Worm (Caenorhabditis elegans) whole organism, L1 larva: ENCODE measurements around the gene clec-208.

Experiments
- C16A3.4 ChIP-seq: fragments of 150-350 bp; optimal IDR thresholded peaks from 2 replicates; lab custom pipeline; 2014; ENCODE audit warnings: missing biosample characterization, missing genetic modification characterization
- C34B4.2 ChIP-seq: sonication (generic microtip); optimal IDR thresholded peaks from 2 replicates; lab custom pipeline; 2017; ENCODE audit warnings: mild to moderate bottlenecking, missing genetic modification characterization, missing compliant biosample characterization
- Y116A8C.19 ChIP-seq: sonication (generic microtip); optimal IDR thresholded peaks from 2 replicates; lab custom pipeline; 2016; ENCODE audit warnings: missing compliant biosample characterization, missing genetic modification characterization, borderline replicate concordance
- blmp-1 ChIP-seq: fragments of 150-350 bp; optimal IDR thresholded peaks from 2 replicates; lab custom pipeline; 2014; ENCODE audit warnings: missing biosample characterization, missing genetic modification characterization
- ceh-8 ChIP-seq: fragments of 200-800 bp; sonication (Bioruptor generic); optimal IDR thresholded peaks from 2 replicates; lab custom pipeline; 2018; ENCODE audit warnings: mild to moderate bottlenecking, missing genetic modification characterization, moderate library complexity, missing compliant biosample characterization
- ceh-88 ChIP-seq: fragments of 200-800 bp; sonication (Bioruptor generic); IDR thresholded peaks from 2 replicates; pipeline ENCODE4 v1.3.6; 2022; ENCODE audit warnings: missing genetic modification characterization, missing compliant biosample characterization
- dpl-1 ChIP-seq, 3 experiments: fragments of 150-350 bp in 2 of 3; sonication (generic microtip) in 1 of 3; optimal IDR thresholded peaks; 2 replicates each; lab custom pipeline; 2014 to 2017; ENCODE audit warnings: missing biosample characterization in 3 of 3, missing genetic modification characterization in 3 of 3, missing genetic modification reagents in 3 of 3
- efl-1 ChIP-seq, 4 experiments: fragments of 150-350 bp; optimal IDR thresholded peaks in 3 of 4; peaks in 1 of 4; 1 replicate in 1 of 4; 2 replicates in 3 of 4; lab custom pipeline; 2014; ENCODE audit warnings: missing biosample characterization in 2 of 4, missing genetic modification characterization in 2 of 4, missing genetic modification reagents in 2 of 4
- elt-2 ChIP-seq: sonication (generic microtip); optimal IDR thresholded peaks from 2 replicates; lab custom pipeline; 2016; ENCODE audit warnings: missing genetic modification characterization, mild to moderate bottlenecking, inconsistent platforms, missing compliant biosample characterization, missing genetic modification reagents
- elt-3 ChIP-seq, 6 experiments: fragments of 150-350 bp in 1 of 6; sonication (generic microtip); optimal IDR thresholded peaks; 2 replicates each; lab custom pipeline; 2017 to 2018; ENCODE audit warnings: missing biosample characterization in 6 of 6, missing genetic modification characterization in 6 of 6, inconsistent platforms in 1 of 6
- fkh-8 ChIP-seq: sonication (generic microtip); optimal IDR thresholded peaks from 2 replicates; lab custom pipeline; 2016; ENCODE audit warnings: mild to moderate bottlenecking, missing genetic modification characterization, missing compliant biosample characterization
- lin-15B ChIP-seq: fragments of 150-350 bp; sonication (generic microtip); optimal IDR thresholded peaks from 3 replicates; lab custom pipeline; 2014; ENCODE audit warnings: missing biosample characterization, missing genetic modification characterization
- lsy-2 ChIP-seq, 2 experiments: fragments of 150-350 bp; optimal IDR thresholded peaks; 2 replicates each; lab custom pipeline; 2014; ENCODE audit warnings: missing biosample characterization in 2 of 2, missing genetic modification characterization in 2 of 2
- mab-9 ChIP-seq: fragments of 200-800 bp; sonication (Bioruptor generic); IDR thresholded peaks from 2 replicates; pipeline ENCODE4 v1.3.6; 2022; ENCODE audit warnings: missing genetic modification reagents, missing genetic modification characterization, missing compliant biosample characterization
- nhr-20 ChIP-seq: sonication (generic microtip); optimal IDR thresholded peaks from 2 replicates; lab custom pipeline; 2016; ENCODE audit warnings: mild to moderate bottlenecking, missing genetic modification characterization, missing compliant biosample characterization
- nhr-237 ChIP-seq: fragments of 150-350 bp; optimal IDR thresholded peaks from 2 replicates; lab custom pipeline; 2014; ENCODE audit warnings: missing biosample characterization, missing genetic modification characterization
- nhr-47 ChIP-seq: sonication (generic microtip); optimal IDR thresholded peaks from 2 replicates; lab custom pipeline; 2016; ENCODE audit warnings: mild to moderate bottlenecking, missing genetic modification characterization, moderate library complexity, missing compliant biosample characterization
- nhr-71 ChIP-seq: sonication (generic microtip); optimal IDR thresholded peaks from 2 replicates; lab custom pipeline; 2016; ENCODE audit warnings: mild to moderate bottlenecking, missing genetic modification characterization, moderate library complexity, missing compliant biosample characterization
- nhr-85 ChIP-seq: sonication (generic microtip); peaks from one replicate; lab custom pipeline; 2016; ENCODE audit warnings: missing genetic modification characterization, inconsistent platforms, missing compliant biosample characterization
- pag-3 ChIP-seq: sonication (generic microtip); optimal IDR thresholded peaks from 2 replicates; lab custom pipeline; 2017; ENCODE audit warnings: missing genetic modification characterization, mild to moderate bottlenecking, missing compliant biosample characterization, antibody characterized with exemption, borderline replicate concordance; ENCODE audit not compliant: insufficient read depth
- rnt-1 ChIP-seq: sonication (generic microtip); optimal IDR thresholded peaks from 2 replicates; lab custom pipeline; 2016; ENCODE audit warnings: mild to moderate bottlenecking, missing genetic modification characterization, moderate library complexity, missing compliant biosample characterization
- skn-1 ChIP-seq: fragments of 150-350 bp; optimal IDR thresholded peaks from 2 replicates; lab custom pipeline; 2014; ENCODE audit warnings: missing biosample characterization, missing genetic modification characterization
- sox-4 ChIP-seq: sonication (generic microtip); optimal IDR thresholded peaks from 2 replicates; lab custom pipeline; 2016; ENCODE audit warnings: missing genetic modification characterization, missing compliant biosample characterization
- tbx-2 ChIP-seq: sonication (generic microtip); optimal IDR thresholded peaks from 2 replicates; lab custom pipeline; 2016; ENCODE audit warnings: missing genetic modification characterization, missing compliant biosample characterization
- tlp-1 ChIP-seq: fragments of 150-350 bp; optimal IDR thresholded peaks from 2 replicates; lab custom pipeline; 2014; ENCODE audit warnings: missing biosample characterization, missing genetic modification characterization
- unc-86 ChIP-seq: sonication (generic microtip); optimal IDR thresholded peaks from 2 replicates; lab custom pipeline; 2016; ENCODE audit warnings: missing genetic modification characterization, missing compliant biosample characterization
- zip-4 ChIP-seq: fragments of 200-800 bp; sonication (Bioruptor generic); optimal IDR thresholded peaks from 2 replicates; lab custom pipeline; 2018; ENCODE audit warnings: mild to moderate bottlenecking, missing genetic modification characterization, moderate library complexity, missing compliant biosample characterization
- ztf-11 ChIP-seq, 2 experiments: sonication (generic microtip); optimal IDR thresholded peaks; 2 replicates each; lab custom pipeline; 2016 to 2017; ENCODE audit warnings: missing genetic modification characterization in 2 of 2, missing biosample characterization in 1 of 2, missing compliant biosample characterization in 1 of 2
- ztf-4 ChIP-seq: fragments of 150-350 bp; optimal IDR thresholded peaks from 2 replicates; lab custom pipeline; 2014; ENCODE audit warnings: missing biosample characterization, missing genetic modification characterization

clec-208 gene

DNA sequence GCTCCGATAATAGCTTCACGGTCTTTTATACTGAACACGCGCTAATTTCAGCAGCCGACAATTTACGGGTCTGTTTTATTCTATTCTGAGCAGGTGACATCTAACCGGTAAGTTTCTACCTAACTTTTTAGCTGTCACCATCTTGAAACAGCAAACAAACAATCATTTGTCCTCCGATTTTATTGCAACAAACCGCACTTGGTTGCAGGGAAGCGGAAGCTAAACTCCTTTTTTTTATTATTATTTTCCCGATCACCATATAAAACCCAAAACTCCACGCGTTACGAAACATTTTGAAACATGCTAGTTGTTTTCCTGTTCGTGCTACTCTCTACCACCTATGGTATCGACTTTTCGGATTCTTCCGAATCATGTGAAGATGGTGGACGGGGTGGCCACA is at the start of gene clec-208:
TSS of gene clec-208 (plus strand) at position 301 of the 400 bp plus-strand sequence.
- TF ChIP-seq ztf-11 (tag; optimal IDR thresholded peaks at IDR 0.05; lab: Kevin White, UChicago), result no peak
- TF ChIP-seq tlp-1 (tag; lab: Kevin White, UChicago), result no peak
- no peak for TF ChIP-seq nhr-47 (tag; lab: Kevin White, UChicago)
- no peak for TF ChIP-seq sox-4 (tag; lab: Kevin White, UChicago)
- no peak for TF ChIP-seq nhr-237 (tag; lab: Kevin White, UChicago)
- TF ChIP-seq tbx-2 (tag; lab: Kevin White, UChicago), result no peak
- no peak for TF ChIP-seq lsy-2 (tag; optimal IDR thresholded peaks at IDR 0.05; lab: Kevin White, UChicago)
- TF ChIP-seq blmp-1, result no peak
- no peak for TF ChIP-seq elt-2 (tag; lab: Kevin White, UChicago)

DNA sequence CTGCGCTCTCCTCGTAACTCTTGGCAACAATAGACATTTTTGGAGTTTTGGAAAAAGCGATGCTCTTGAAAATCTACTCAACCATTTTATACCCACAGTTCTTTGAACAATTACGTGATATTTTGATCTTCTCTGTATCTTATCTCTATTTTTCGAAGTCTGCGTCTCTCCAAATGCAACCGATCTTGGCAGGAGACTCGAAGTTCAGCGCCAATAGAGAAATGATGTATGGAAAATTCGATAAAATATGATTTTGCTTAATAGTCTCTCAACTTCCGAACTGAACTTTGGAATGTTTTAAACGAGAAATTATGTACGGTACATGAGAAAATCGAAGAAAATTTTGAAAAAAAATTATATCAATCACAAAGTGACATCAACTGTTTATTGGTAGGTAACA is 47.6 kb upstream of the clec-208 start, which contains the start of gene comt-4:
TSS of gene comt-4 (minus strand) at position 50 of the 400 bp plus-strand sequence.
- TF ChIP-seq ztf-4 (tag; lab: Kevin White, UChicago) (no peak), nhr-20 (peak; percentile 28), elt-3 (tag; optimal IDR thresholded peaks at IDR 0.05; lab: Kevin White, UChicago) (peak in 3 of 6 experiments; percentile 2 to 45 (median 33))

DNA sequence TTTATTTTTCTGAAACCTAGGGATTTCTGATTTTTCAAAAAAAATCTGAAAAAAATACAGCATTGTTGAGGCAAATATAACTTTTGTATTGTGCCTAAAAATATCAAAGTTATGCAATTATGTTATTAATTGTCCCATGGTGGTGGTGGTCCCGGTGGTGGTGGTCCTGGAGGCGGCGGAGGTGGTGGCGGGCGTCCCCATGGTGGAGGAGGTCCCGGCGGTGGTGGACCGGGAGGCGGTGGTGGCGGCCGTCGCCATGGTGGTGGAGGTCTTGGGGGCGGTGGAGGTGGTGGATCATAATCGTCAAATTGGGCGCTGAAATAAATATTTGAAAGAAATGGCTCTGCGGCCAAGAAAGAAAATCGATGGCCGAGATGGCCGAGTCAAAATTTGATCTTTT is 47.0 kb upstream of the clec-208 start:
- no peak for TF ChIP-seq C16A3.4 (tag; lab: Kevin White, UChicago)
- peak; percentile 78 for TF ChIP-seq ceh-8 (GFP tag; lab: Kevin White, UChicago)
- no peak for TF ChIP-seq dpl-1 (GFP tag; optimal IDR thresholded peaks at IDR 0.05; lab: Kevin White, UChicago)
- no peak for TF ChIP-seq pag-3 (tag; lab: Kevin White, UChicago)

DNA sequence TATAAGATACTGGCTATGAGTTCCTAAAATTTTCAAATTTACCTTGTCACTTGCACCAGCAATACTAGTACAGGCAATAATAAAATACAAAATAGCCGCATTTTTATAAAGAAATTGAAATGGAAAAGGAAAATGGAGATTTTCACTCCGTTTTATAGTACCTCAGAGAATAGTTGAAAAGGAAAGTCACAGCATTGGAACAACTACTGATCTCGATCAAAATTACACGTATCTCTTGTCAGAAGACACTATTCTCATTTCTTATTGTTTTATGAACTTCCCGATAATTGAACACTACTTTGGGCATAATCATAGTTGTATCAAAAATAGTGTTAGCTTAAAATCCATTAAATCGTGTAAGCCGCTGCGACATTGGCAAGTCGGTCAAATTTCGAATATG is 46.2 kb upstream of the clec-208 start, which contains the start of gene Y40B10A.11:
TSS of gene Y40B10A.11 (minus strand) at position 101 of the 400 bp plus-strand sequence.
- TF ChIP-seq Y116A8C.19 (tag; lab: Kevin White, UChicago) (no peak), blmp-1 (peak; percentile 7)
- TF ChIP-seq, all 84 proteins: peak for 1

DNA sequence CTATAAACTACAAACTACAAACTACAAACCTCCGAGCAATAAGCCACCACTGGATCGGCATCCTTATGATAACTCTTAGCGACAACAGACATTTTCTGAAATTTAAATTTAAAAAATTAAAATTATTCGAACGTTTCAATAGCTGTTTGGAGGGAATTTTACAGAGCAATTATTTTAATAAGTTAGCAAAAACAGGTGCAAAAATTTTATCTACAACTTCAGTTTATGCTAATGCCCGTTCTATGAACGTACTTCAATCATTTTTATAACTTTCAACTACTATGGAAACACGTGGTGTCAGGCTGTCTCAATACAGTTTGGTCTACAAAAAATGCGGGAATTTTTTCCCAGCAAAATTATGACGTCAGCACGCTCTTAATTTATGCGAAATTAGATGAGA is 44.2 kb upstream of the clec-208 start, which contains the start of gene comt-5:
TSS of gene comt-5 (minus strand) at position 101 of the 400 bp plus-strand sequence.
- TF ChIP-seq skn-1 (no peak), C34B4.2 (tag; lab: Kevin White, UChicago) (no peak), nhr-85 (tag; lab: Kevin White, UChicago) (no peak), pag-3 (tag; lab: Kevin White, UChicago) (no peak), rnt-1 (tag; lab: Kevin White, UChicago) (no peak), ceh-88 (GFP tag; lab: Robert Waterston, UW) (no peak), sox-4 (tag; lab: Kevin White, UChicago) (no peak), unc-86 (no peak), zip-4 (GFP tag; lab: Kevin White, UChicago) (no peak), fkh-8 (tag; lab: Kevin White, UChicago) (no peak), elt-2 (tag; lab: Kevin White, UChicago) (no peak), mab-9 (no peak), lin-15B (no peak)

DNA sequence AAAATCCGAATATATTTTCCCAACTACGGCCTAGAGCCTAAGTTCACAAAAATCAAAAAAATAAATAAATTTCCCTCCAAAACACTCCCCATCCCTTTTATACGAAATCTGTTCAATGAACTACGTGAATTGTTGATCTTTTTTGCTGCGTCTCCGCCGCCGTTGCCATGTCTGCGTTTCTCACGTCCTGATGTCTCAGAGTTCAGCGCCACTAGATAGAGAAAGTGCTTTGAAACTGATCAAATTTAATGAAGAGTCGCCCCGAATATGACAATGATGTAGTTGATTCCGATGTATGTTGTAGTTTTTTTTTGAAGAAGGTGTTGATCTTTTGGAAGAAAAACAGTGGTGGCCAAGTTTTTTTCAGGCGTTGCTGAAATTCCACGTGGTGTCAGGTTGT is 43.5 kb upstream of the clec-208 start:
- TF ChIP-seq efl-1 (optimal IDR thresholded peaks at IDR 0.05; lab: Kevin White, UChicago) (peak in 1 of 2 experiments; percentile 0), efl-1 (GFP tag; optimal IDR thresholded peaks at IDR 0.05 in 1 of 2; lab: Kevin White, UChicago) (no peak), nhr-20 (peak; percentile 20), ztf-11 (tag; optimal IDR thresholded peaks at IDR 0.05; lab: Kevin White, UChicago) (no peak), nhr-71 (no peak), blmp-1 (peak; percentile 55)
